Worm (Caenorhabditis elegans) whole organism, L1 larva: ENCODE results near the gene ife-5.

Experiments used
- C04F5.9 ChIP-seq: sonication (generic microtip); optimal IDR thresholded peaks from 2 replicates; lab custom pipeline; 2016; ENCODE audit warnings: missing genetic modification characterization, missing compliant biosample characterization
- C34B4.2 ChIP-seq: sonication (generic microtip); optimal IDR thresholded peaks from 2 replicates; lab custom pipeline; 2017; ENCODE audit warnings: mild to moderate bottlenecking, missing genetic modification characterization, missing compliant biosample characterization
- alr-1 ChIP-seq: fragments of 200-800 bp; sonication (Bioruptor generic); optimal IDR thresholded peaks from 2 replicates; lab custom pipeline; 2018; ENCODE audit warnings: borderline replicate concordance, mild to moderate bottlenecking, missing genetic modification characterization, missing compliant biosample characterization
- ama-1 ChIP-seq: fragments of 150-350 bp; optimal IDR thresholded peaks from 2 replicates; lab custom pipeline; 2014
- blmp-1 ChIP-seq: fragments of 150-350 bp; optimal IDR thresholded peaks from 2 replicates; lab custom pipeline; 2014; ENCODE audit warnings: missing biosample characterization, missing genetic modification characterization
- ceh-63 ChIP-seq: fragments of 200-800 bp; sonication (Bioruptor generic); optimal IDR thresholded peaks from 2 replicates; lab custom pipeline; 2018; ENCODE audit warnings: mild to moderate bottlenecking, missing genetic modification characterization, missing compliant biosample characterization
- ceh-8 ChIP-seq: fragments of 200-800 bp; sonication (Bioruptor generic); optimal IDR thresholded peaks from 2 replicates; lab custom pipeline; 2018; ENCODE audit warnings: mild to moderate bottlenecking, missing genetic modification characterization, moderate library complexity, missing compliant biosample characterization
- ceh-82 ChIP-seq, 3 experiments: fragments of 150-350 bp in 1 of 3; sonication (generic microtip) in 2 of 3; optimal IDR thresholded peaks; 2 replicates each; lab custom pipeline; 2014 to 2017; ENCODE audit warnings: missing biosample characterization in 3 of 3, missing genetic modification characterization in 3 of 3
- dpl-1 ChIP-seq, 3 experiments: fragments of 150-350 bp in 2 of 3; sonication (generic microtip) in 1 of 3; optimal IDR thresholded peaks; 2 replicates each; lab custom pipeline; 2014 to 2017; ENCODE audit warnings: missing biosample characterization in 3 of 3, missing genetic modification characterization in 3 of 3, missing genetic modification reagents in 3 of 3
- efl-1 ChIP-seq, 4 experiments: fragments of 150-350 bp; optimal IDR thresholded peaks in 3 of 4; peaks in 1 of 4; 1 replicate in 1 of 4; 2 replicates in 3 of 4; lab custom pipeline; 2014; ENCODE audit warnings: missing biosample characterization in 2 of 4, missing genetic modification characterization in 2 of 4, missing genetic modification reagents in 2 of 4
- fkh-10 ChIP-seq: sonication (generic microtip); optimal IDR thresholded peaks from 2 replicates; lab custom pipeline; 2017; ENCODE audit warnings: missing biosample characterization, missing genetic modification reagents, missing genetic modification characterization
- fkh-8 ChIP-seq: sonication (generic microtip); optimal IDR thresholded peaks from 2 replicates; lab custom pipeline; 2016; ENCODE audit warnings: mild to moderate bottlenecking, missing genetic modification characterization, missing compliant biosample characterization
- fos-1 ChIP-seq: fragments of 150-350 bp; optimal IDR thresholded peaks from 2 replicates; lab custom pipeline; 2014; ENCODE audit warnings: missing biosample characterization, missing genetic modification characterization
- jun-1 ChIP-seq: fragments of 150-350 bp; optimal IDR thresholded peaks from 2 replicates; lab custom pipeline; 2014; ENCODE audit warnings: missing biosample characterization, missing genetic modification reagents, missing genetic modification characterization
- lin-15B ChIP-seq: fragments of 150-350 bp; sonication (generic microtip); optimal IDR thresholded peaks from 3 replicates; lab custom pipeline; 2014; ENCODE audit warnings: missing biosample characterization, missing genetic modification characterization
- lin-35 ChIP-seq, 2 experiments: fragments of 150-350 bp; optimal IDR thresholded peaks; 2 replicates each; lab custom pipeline; 2014; ENCODE audit warnings: missing biosample characterization in 2 of 2, missing genetic modification characterization in 2 of 2, missing genetic modification reagents in 2 of 2
- lsy-2 ChIP-seq, 2 experiments: fragments of 150-350 bp; optimal IDR thresholded peaks; 2 replicates each; lab custom pipeline; 2014; ENCODE audit warnings: missing biosample characterization in 2 of 2, missing genetic modification characterization in 2 of 2
- mdl-1 ChIP-seq, 2 experiments: fragments of 150-350 bp; optimal IDR thresholded peaks; 2 replicates each; lab custom pipeline; 2014 to 2017; ENCODE audit warnings: missing biosample characterization in 2 of 2, missing genetic modification characterization in 2 of 2, inconsistent platforms in 1 of 2
- mef-2 ChIP-seq: fragments of 150-350 bp; optimal IDR thresholded peaks from 2 replicates; lab custom pipeline; 2014; ENCODE audit warnings: missing biosample characterization, missing genetic modification characterization
- mep-1 ChIP-seq: fragments of 150-350 bp; optimal IDR thresholded peaks from 2 replicates; lab custom pipeline; 2014; ENCODE audit warnings: missing biosample characterization, missing genetic modification characterization
- nhr-20 ChIP-seq: sonication (generic microtip); optimal IDR thresholded peaks from 2 replicates; lab custom pipeline; 2016; ENCODE audit warnings: mild to moderate bottlenecking, missing genetic modification characterization, missing compliant biosample characterization
- nhr-28 ChIP-seq: fragments of 150-350 bp; optimal IDR thresholded peaks from 2 replicates; lab custom pipeline; 2014; ENCODE audit warnings: missing biosample characterization, missing genetic modification characterization
- nhr-47 ChIP-seq: sonication (generic microtip); optimal IDR thresholded peaks from 2 replicates; lab custom pipeline; 2016; ENCODE audit warnings: mild to moderate bottlenecking, missing genetic modification characterization, moderate library complexity, missing compliant biosample characterization
- nhr-71 ChIP-seq: sonication (generic microtip); optimal IDR thresholded peaks from 2 replicates; lab custom pipeline; 2016; ENCODE audit warnings: mild to moderate bottlenecking, missing genetic modification characterization, moderate library complexity, missing compliant biosample characterization
- nhr-85 ChIP-seq: sonication (generic microtip); peaks from one replicate; lab custom pipeline; 2016; ENCODE audit warnings: missing genetic modification characterization, inconsistent platforms, missing compliant biosample characterization
- nhr-90 ChIP-seq: sonication (generic microtip); optimal IDR thresholded peaks from 2 replicates; lab custom pipeline; 2016; ENCODE audit warnings: mild to moderate bottlenecking, missing genetic modification characterization, missing compliant biosample characterization; ENCODE audit not compliant: poor library complexity
- pag-3 ChIP-seq: sonication (generic microtip); optimal IDR thresholded peaks from 2 replicates; lab custom pipeline; 2017; ENCODE audit warnings: missing genetic modification characterization, mild to moderate bottlenecking, missing compliant biosample characterization, antibody characterized with exemption, borderline replicate concordance; ENCODE audit not compliant: insufficient read depth
- pax-3 ChIP-seq: fragments of 200-800 bp; sonication (Bioruptor generic); optimal IDR thresholded peaks from 2 replicates; lab custom pipeline; 2018; ENCODE audit warnings: mild to moderate bottlenecking, missing genetic modification characterization, moderate library complexity, missing compliant biosample characterization
- skn-1 ChIP-seq: fragments of 150-350 bp; optimal IDR thresholded peaks from 2 replicates; lab custom pipeline; 2014; ENCODE audit warnings: missing biosample characterization, missing genetic modification characterization
- snpc-4 ChIP-seq: fragments of 150-350 bp; optimal IDR thresholded peaks from 2 replicates; lab custom pipeline; 2014; ENCODE audit warnings: missing biosample characterization, missing genetic modification characterization
- snu-23 ChIP-seq: sonication (generic microtip); optimal IDR thresholded peaks from 2 replicates; lab custom pipeline; 2016; ENCODE audit warnings: missing genetic modification characterization, missing compliant biosample characterization
- sox-4 ChIP-seq: sonication (generic microtip); optimal IDR thresholded peaks from 2 replicates; lab custom pipeline; 2016; ENCODE audit warnings: missing genetic modification characterization, missing compliant biosample characterization
- sup-37 ChIP-seq: fragments of 200-800 bp; sonication (Bioruptor generic); optimal IDR thresholded peaks from 2 replicates; lab custom pipeline; 2018; ENCODE audit warnings: mild to moderate bottlenecking, missing genetic modification characterization, missing compliant biosample characterization
- tbx-2 ChIP-seq: sonication (generic microtip); optimal IDR thresholded peaks from 2 replicates; lab custom pipeline; 2016; ENCODE audit warnings: missing genetic modification characterization, missing compliant biosample characterization
- unc-62 ChIP-seq: fragments of 150-350 bp; optimal IDR thresholded peaks from 2 replicates; lab custom pipeline; 2014; ENCODE audit warnings: missing biosample characterization, missing genetic modification reagents, missing genetic modification characterization
- unc-98 ChIP-seq: fragments of 200-800 bp; sonication (Bioruptor generic); IDR thresholded peaks from 2 replicates; pipeline ENCODE4 v1.3.6; 2022; ENCODE audit warnings: missing genetic modification characterization, missing compliant biosample characterization
- zag-1 ChIP-seq: fragments of 150-350 bp; optimal IDR thresholded peaks from 2 replicates; lab custom pipeline; 2014; ENCODE audit warnings: missing biosample characterization, missing genetic modification characterization
- ztf-11 ChIP-seq, 2 experiments: sonication (generic microtip); optimal IDR thresholded peaks; 2 replicates each; lab custom pipeline; 2016 to 2017; ENCODE audit warnings: missing genetic modification characterization in 2 of 2, missing biosample characterization in 1 of 2, missing compliant biosample characterization in 1 of 2

Gene ife-5

ce11 chrII:12256528-12256927 is 23.9 kb upstream of the ife-5 start, which contains the start of gene parn-2:
Gene parn-2, minus strand, starts transcription at chrII:12256628.
- TF ChIP-seq C04F5.9: no peak
- TF ChIP-seq unc-98 (GFP tag; lab: Robert Waterston, UW): no peak
- TF ChIP-seq fkh-10 (GFP tag; lab: Kevin White, UChicago): no peak
- no peak for TF ChIP-seq unc-62
- TF ChIP-seq sup-37 (GFP tag; lab: Kevin White, UChicago): no peak
- no peak for TF ChIP-seq ama-1

ce11 chrII:12257095-12257494 is 23.4 kb upstream of the ife-5 start:
- no peak for TF ChIP-seq unc-62
- no peak for TF ChIP-seq fos-1 (tag; lab: Kevin White, UChicago)
- TF ChIP-seq dpl-1 (GFP tag; optimal IDR thresholded peaks at IDR 0.05; lab: Kevin White, UChicago): no peak
- no peak for TF ChIP-seq fkh-8 (tag; lab: Kevin White, UChicago)
- TF ChIP-seq efl-1 (optimal IDR thresholded peaks at IDR 0.05; lab: Kevin White, UChicago): no peak
- no peak for TF ChIP-seq efl-1 (GFP tag; optimal IDR thresholded peaks at IDR 0.05 in 1 of 2; lab: Kevin White, UChicago)
- no peak for TF ChIP-seq lsy-2 (tag; optimal IDR thresholded peaks at IDR 0.05; lab: Kevin White, UChicago)
- no peak for TF ChIP-seq zag-1 (tag; lab: Kevin White, UChicago)
- no peak for TF ChIP-seq ceh-8 (GFP tag; lab: Kevin White, UChicago)
- TF ChIP-seq C34B4.2 (tag; lab: Kevin White, UChicago): no peak
- TF ChIP-seq lin-15B: no peak
- TF ChIP-seq mdl-1 (tag; optimal IDR thresholded peaks at IDR 0.05; lab: Kevin White, UChicago): no peak
- no peak for TF ChIP-seq jun-1 (tag; lab: Kevin White, UChicago)
- no peak for TF ChIP-seq pax-3 (tag; lab: Kevin White, UChicago)
- no peak for TF ChIP-seq ama-1
- TF ChIP-seq skn-1 (tag; lab: Kevin White, UChicago): no peak
- TF ChIP-seq tbx-2: no peak
- no peak for TF ChIP-seq nhr-28 (tag; lab: Kevin White, UChicago)

- TF ChIP-seq snpc-4 (tag; lab: Kevin White, UChicago) (no peak), nhr-47 (tag; lab: Kevin White, UChicago) (peak; percentile 29), ztf-11 (tag; optimal IDR thresholded peaks at IDR 0.05; lab: Kevin White, UChicago) (no peak), alr-1 (tag; lab: Kevin White, UChicago) (no peak), lin-35 (GFP tag; optimal IDR thresholded peaks at IDR 0.05; lab: Kevin White, UChicago) (no peak), sox-4 (tag; lab: Kevin White, UChicago) (no peak), nhr-20 (tag; lab: Kevin White, UChicago) (no peak), C34B4.2 (tag; lab: Kevin White, UChicago) (no peak), ceh-8 (GFP tag; lab: Kevin White, UChicago) (peak; percentile 58), unc-62 (no peak), mef-2 (tag; lab: Kevin White, UChicago) (no peak), ceh-63 (GFP tag; lab: Kevin White, UChicago) (no peak), nhr-71 (tag; lab: Kevin White, UChicago) (peak; percentile 42), fkh-8 (tag; lab: Kevin White, UChicago) (peak; percentile 83)
Observed at ce11 chrII:12260538-12260937, 19.9 kb upstream of the ife-5 start.

ce11 chrII:12261147-12261821 is 19.2 kb upstream of the ife-5 start:
- peak; percentile 85 for TF ChIP-seq blmp-1 (tag; lab: Kevin White, UChicago)
- TF ChIP-seq pag-3: peak; percentile 72
- TF ChIP-seq snu-23 (GFP tag; lab: Kevin White, UChicago): peak; percentile 23
- peak; percentile 68 for TF ChIP-seq nhr-85 (tag; lab: Kevin White, UChicago)
- TF ChIP-seq nhr-20 (tag; lab: Kevin White, UChicago): peak; percentile 22
- TF ChIP-seq mep-1 (tag; lab: Kevin White, UChicago): peak; percentile 34
- TF ChIP-seq nhr-71 (tag; lab: Kevin White, UChicago): peak; percentile 14
- TF ChIP-seq ceh-82 (tag; optimal IDR thresholded peaks at IDR 0.05; lab: Kevin White, UChicago): no peak
- peak; percentile 20 for TF ChIP-seq nhr-90 (tag; lab: Kevin White, UChicago)
- no peak for TF ChIP-seq mef-2 (tag; lab: Kevin White, UChicago)
- TF ChIP-seq, all 84 proteins: peak for 8
